Worm (Caenorhabditis elegans) whole organism, midembryonic: ENCODE results near the gene unc-80.

ENCODE experiments used
- T22C8.4 ChIP-seq: fragments of 200-800 bp; sonication (Bioruptor generic); IDR thresholded peaks from 2 replicates; pipeline ENCODE4 v1.3.6; 2022; ENCODE audit warnings: missing genetic modification characterization, missing compliant biosample characterization
- cog-1 ChIP-seq: sonication (generic microtip); optimal IDR thresholded peaks from 2 replicates; lab custom pipeline; 2016; ENCODE audit warnings: missing genetic modification characterization, missing compliant biosample characterization
- flt-1 ChIP-seq: fragments of 200-800 bp; sonication (Bioruptor generic); IDR thresholded peaks from 2 replicates; pipeline ENCODE4 v1.3.6; 2022; ENCODE audit warnings: missing genetic modification characterization, missing compliant biosample characterization
- klf-2 ChIP-seq: fragments of 200-800 bp; sonication (Bioruptor generic); conservative IDR thresholded peaks from 2 replicates; pipeline ENCODE4 v1.3.6; 2022; ENCODE audit warnings: missing genetic modification reagents, missing genetic modification characterization, missing compliant biosample characterization
- tab-1 ChIP-seq: fragments of 200-800 bp; sonication (Bioruptor generic); IDR thresholded peaks from 2 replicates; pipeline ENCODE4 v1.3.6; 2022; ENCODE audit warnings: missing genetic modification characterization, missing compliant biosample characterization

DNA sequence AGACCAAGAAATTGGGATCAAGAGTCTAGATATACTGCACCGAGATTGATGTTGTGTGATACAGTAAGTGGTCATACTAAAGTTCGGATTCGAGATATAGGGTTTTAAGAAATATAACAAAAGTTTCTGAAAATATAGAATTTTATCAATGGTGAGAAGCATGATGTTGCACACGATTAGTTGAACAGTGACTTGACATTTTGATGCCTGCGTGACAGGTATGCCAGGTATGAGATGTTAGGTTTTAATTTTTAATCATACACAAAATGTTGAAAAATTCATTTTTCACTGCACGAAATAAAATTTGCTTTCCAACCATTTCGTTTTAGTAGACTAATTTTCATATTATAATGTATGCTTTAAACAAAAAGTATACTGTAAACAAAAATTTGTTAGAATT is 49.0 kb upstream of the unc-80 start:
- TF ChIP-seq tab-1 (GFP tag; lab: Robert Waterston, UW) (no peak), cog-1 (tag; lab: Kevin White, UChicago) (no peak), T22C8.4 (GFP tag; lab: Robert Waterston, UW) (no peak), klf-2 (GFP tag; lab: Robert Waterston, UW) (no peak), flt-1 (GFP tag; lab: Robert Waterston, UW) (no peak)
